Fruit fly (Drosophila melanogaster) S2 (cell line): ENCODE results near the gene EndoU.

Experiments used
- CG8478 ChIP-seq: fragments of >200 bp; optimal IDR thresholded peaks from 2 replicates; lab custom pipeline; 2018
- CTCF ChIP-seq, 2 experiments: fragments of >200 bp; optimal IDR thresholded peaks; 2 replicates each; lab custom pipeline; 2018

DNA sequence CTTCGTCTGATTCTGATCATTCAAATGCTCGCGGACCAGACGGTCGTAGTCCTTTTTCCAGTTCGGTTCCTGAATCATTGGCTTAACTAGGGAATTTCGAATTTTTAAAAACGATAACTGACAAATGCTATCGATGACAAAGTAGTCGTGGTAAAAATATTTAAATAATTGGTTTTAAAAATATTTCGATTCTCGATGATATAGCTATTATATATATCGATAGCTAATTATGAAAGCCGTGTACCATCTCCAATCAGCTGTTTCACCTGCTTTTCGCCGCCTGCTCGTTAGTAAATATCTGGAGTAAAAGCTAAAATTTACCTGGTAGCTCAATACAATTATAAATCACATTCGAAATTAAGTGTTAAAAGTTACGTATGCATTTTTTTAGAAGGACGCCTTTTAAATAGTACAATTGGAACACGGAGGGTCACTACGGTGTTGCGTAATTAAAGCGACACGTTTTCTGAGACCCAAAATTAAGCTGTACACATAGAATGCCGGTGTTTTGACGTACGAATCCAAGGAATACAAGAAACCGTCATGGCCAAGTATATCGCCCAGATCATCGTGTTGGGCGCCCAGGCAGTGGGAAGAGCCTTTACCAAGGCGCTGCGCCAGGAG lies 25.5 kb downstream of the EndoU start, which contains the start of the genes CG5478 and blp:
- TF ChIP-seq CG8478 (lab: Kevin White, UChicago) (no peak), CTCF (optimal IDR thresholded peaks at IDR 0.05; lab: Kevin White, UChicago) (no peak)
